Fruit fly (Drosophila melanogaster) whole organism, embryonic: ENCODE measurements around the gene atl.
A peak's percentile ranks its signal among the peaks of the same experiment; 100 is the strongest.

Experiments used
- Aef1 ChIP-seq: fragments of 200-800 bp; sonication (Bioruptor generic); IDR thresholded peaks from 3 replicates; pipeline ENCODE4 v1.3.6; 2022; ENCODE audit warnings: missing biosample characterization, missing genetic modification characterization
- BEAF-32 ChIP-seq: fragments of 200-800 bp; sonication (Bioruptor generic); optimal IDR thresholded peaks from 3 replicates; lab custom pipeline; 2017; ENCODE audit warnings: missing biosample characterization, missing genetic modification characterization, mild to moderate bottlenecking, moderate library complexity, missing genetic modification reagents
- CG10147 ChIP-seq: fragments of 200-800 bp; sonication (Bioruptor generic); optimal IDR thresholded peaks from 2 replicates; lab custom pipeline; 2019; ENCODE audit warnings: missing biosample characterization, mild to moderate bottlenecking, missing genetic modification characterization, moderate library complexity
- CG11696 ChIP-seq: fragments of 200-800 bp; sonication (Bioruptor generic); IDR thresholded peaks from 2 replicates; pipeline ENCODE4 v1.3.6; 2022; ENCODE audit warnings: missing biosample characterization, missing genetic modification characterization
- CG15011 ChIP-seq: fragments of 200-800 bp; sonication (Bioruptor generic); optimal IDR thresholded peaks from 3 replicates; lab custom pipeline; 2018; ENCODE audit warnings: missing biosample characterization, mild to moderate bottlenecking, missing genetic modification characterization
- CG17186 ChIP-seq: fragments of 200-800 bp; sonication (Bioruptor generic); optimal IDR thresholded peaks from 3 replicates; lab custom pipeline; 2017; ENCODE audit warnings: missing biosample characterization, missing genetic modification reagents, missing genetic modification characterization
- CG18764 ChIP-seq: fragments of 200-800 bp; sonication (Bioruptor generic); optimal IDR thresholded peaks from 3 replicates; lab custom pipeline; 2016; ENCODE audit warnings: missing biosample characterization, missing genetic modification characterization
- CG31441 ChIP-seq: fragments of 200-800 bp; sonication (Bioruptor generic); IDR thresholded peaks from 2 replicates; pipeline ENCODE4 v1.3.6; 2022; ENCODE audit warnings: missing biosample characterization, missing genetic modification characterization
- CG33557 ChIP-seq: fragments of 200-800 bp; sonication (Bioruptor generic); optimal IDR thresholded peaks from 2 replicates; lab custom pipeline; 2019; ENCODE audit warnings: missing biosample characterization, mild to moderate bottlenecking, missing genetic modification characterization, moderate library complexity
- CG3847 ChIP-seq: fragments of 200-800 bp; sonication (Bioruptor generic); IDR thresholded peaks from 2 replicates; pipeline ENCODE4 v1.3.6; 2022; ENCODE audit warnings: missing biosample characterization, missing genetic modification characterization
- CG6272 ChIP-seq: fragments of 200-800 bp; sonication (Bioruptor generic); IDR thresholded peaks from 2 replicates; pipeline ENCODE4 v1.3.6; 2022; ENCODE audit warnings: missing biosample characterization, missing genetic modification characterization
- CG6765 ChIP-seq: fragments of 200-800 bp; sonication (Bioruptor generic); optimal IDR thresholded peaks from 3 replicates; lab custom pipeline; 2017; ENCODE audit warnings: missing biosample characterization, mild to moderate bottlenecking, missing genetic modification characterization
- CG8924 ChIP-seq: fragments of 200-800 bp; optimal IDR thresholded peaks from 3 replicates; lab custom pipeline; 2019; ENCODE audit warnings: missing biosample characterization, mild to moderate bottlenecking, missing genetic modification characterization, moderate library complexity
- CG9609 ChIP-seq: fragments of 200-800 bp; sonication (Bioruptor generic); optimal IDR thresholded peaks from 3 replicates; lab custom pipeline; 2016; ENCODE audit warnings: missing biosample characterization, missing genetic modification characterization
- CG9932 ChIP-seq: fragments of 200-800 bp; sonication (Bioruptor generic); IDR thresholded peaks from 2 replicates; pipeline ENCODE4 v1.3.6; 2022; ENCODE audit warnings: missing biosample characterization, missing genetic modification characterization
- CkIIα-i1 ChIP-seq: fragments of 200-800 bp; sonication (Bioruptor generic); IDR thresholded peaks from 2 replicates; pipeline ENCODE4 v1.3.6; 2022; ENCODE audit warnings: missing biosample characterization, missing genetic modification characterization
- CoRest ChIP-seq: fragments of 200-800 bp; sonication (Bioruptor generic); optimal IDR thresholded peaks from 3 replicates; lab custom pipeline; 2018; ENCODE audit warnings: missing biosample characterization, mild to moderate bottlenecking, missing genetic modification characterization, moderate library complexity
- D19B ChIP-seq: fragments of 200-800 bp; sonication (Bioruptor generic); optimal IDR thresholded peaks from 2 replicates; lab custom pipeline; 2017; ENCODE audit warnings: missing biosample characterization, mild to moderate bottlenecking, missing genetic modification characterization
- Dbx ChIP-seq: fragments of 200-800 bp; sonication (Bioruptor generic); IDR thresholded peaks from 3 replicates; pipeline ENCODE4 v1.3.6; 2022; ENCODE audit warnings: missing biosample characterization, missing genetic modification characterization
- Gug ChIP-seq: fragments of 200-800 bp; sonication (Bioruptor generic); IDR thresholded peaks from 4 replicates; pipeline ENCODE4 v1.3.6; 2022; ENCODE audit warnings: missing biosample characterization, missing genetic modification characterization
- Hey ChIP-seq: fragments of 200-800 bp; sonication (Bioruptor generic); optimal IDR thresholded peaks from 3 replicates; lab custom pipeline; 2018; ENCODE audit warnings: missing biosample characterization, mild to moderate bottlenecking, missing genetic modification characterization
- Kr ChIP-seq: fragments of 200-800 bp; sonication (Bioruptor generic); optimal IDR thresholded peaks from 2 replicates; lab custom pipeline; 2017; ENCODE audit warnings: missing biosample characterization, mild to moderate bottlenecking, missing genetic modification characterization
- Lhr ChIP-seq: fragments of 200-800 bp; sonication (Bioruptor generic); optimal IDR thresholded peaks from 3 replicates; lab custom pipeline; 2017; ENCODE audit warnings: mild to moderate bottlenecking, missing biosample characterization, missing genetic modification reagents, missing genetic modification characterization
- MTF-1 ChIP-seq: fragments of 200-800 bp; sonication (Bioruptor generic); optimal IDR thresholded peaks from 2 replicates; lab custom pipeline; 2018; ENCODE audit warnings: missing biosample characterization, mild to moderate bottlenecking, missing genetic modification characterization, borderline replicate concordance
- Optix ChIP-seq: fragments of 200-800 bp; sonication (Bioruptor generic); IDR thresholded peaks from 3 replicates; pipeline ENCODE4 v1.3.6; 2022; ENCODE audit warnings: missing biosample characterization, missing genetic modification characterization
- Rfx ChIP-seq: fragments of 200-800 bp; sonication (Bioruptor generic); IDR thresholded peaks from 2 replicates; pipeline ENCODE4 v1.3.6; 2022; ENCODE audit warnings: missing biosample characterization, missing genetic modification characterization
- Stat92E ChIP-seq, 3 experiments: fragments of >200 bp in 2 of 3; fragments of 200-800 bp in 1 of 3; sonication (Bioruptor generic) in 1 of 3; optimal IDR thresholded peaks; 2 replicates each; lab custom pipeline; 2017 to 2019; ENCODE audit warnings: missing biosample characterization in 3 of 3, missing genetic modification characterization in 3 of 3, mild to moderate bottlenecking in 1 of 3, moderate library complexity in 1 of 3
- Tbp ChIP-seq: fragments of >200 bp; optimal IDR thresholded peaks from 2 replicates; lab custom pipeline; 2018; ENCODE audit warnings: missing biosample characterization, missing genetic modification characterization
- amos ChIP-seq: fragments of 200-800 bp; sonication (Bioruptor generic); IDR thresholded peaks from 2 replicates; pipeline ENCODE4 v1.3.6; 2022; ENCODE audit warnings: missing biosample characterization, missing genetic modification characterization; ENCODE audit not compliant: partially characterized antibody
- ash1 ChIP-seq: fragments of 200-800 bp; sonication (Bioruptor generic); optimal IDR thresholded peaks from 2 replicates; lab custom pipeline; 2018; ENCODE audit warnings: missing biosample characterization, mild to moderate bottlenecking, missing genetic modification characterization
- btn ChIP-seq: fragments of 200-800 bp; sonication (Bioruptor generic); optimal IDR thresholded peaks from 2 replicates; lab custom pipeline; 2016; ENCODE audit warnings: missing biosample characterization, missing genetic modification characterization
- chif ChIP-seq, 2 experiments: fragments of 200-800 bp; sonication (Bioruptor generic); optimal IDR thresholded peaks; 3 replicates each; lab custom pipeline; 2016; ENCODE audit warnings: missing biosample characterization in 2 of 2, missing genetic modification characterization in 2 of 2
- corto ChIP-seq: fragments of 200-800 bp; sonication (Bioruptor generic); optimal IDR thresholded peaks from 2 replicates; lab custom pipeline; 2016; ENCODE audit warnings: missing biosample characterization, mild to moderate bottlenecking, missing genetic modification characterization, moderate library complexity
- crc ChIP-seq: fragments of 200-800 bp; sonication (Bioruptor generic); optimal IDR thresholded peaks from 2 replicates; lab custom pipeline; 2016; ENCODE audit warnings: missing biosample characterization, missing genetic modification characterization
- dati ChIP-seq: fragments of 200-800 bp; sonication (Bioruptor generic); IDR thresholded peaks from 2 replicates; pipeline ENCODE4 v1.3.6; 2022; ENCODE audit warnings: missing biosample characterization, missing genetic modification characterization
- disco-r ChIP-seq: fragments of 200-800 bp; sonication (Bioruptor generic); optimal IDR thresholded peaks from 2 replicates; lab custom pipeline; 2016; ENCODE audit warnings: missing biosample characterization, missing genetic modification characterization
- dpn ChIP-seq, 2 experiments: fragments of 200-800 bp; sonication (Bioruptor generic); optimal IDR thresholded peaks; 3 replicates each; lab custom pipeline; 2016; ENCODE audit warnings: missing biosample characterization in 2 of 2, missing genetic modification characterization in 2 of 2
- hb ChIP-seq: fragments of 200-800 bp; sonication (Bioruptor generic); IDR thresholded peaks from 3 replicates; pipeline ENCODE4 v1.3.6; 2022; ENCODE audit warnings: missing biosample characterization, missing genetic modification characterization; ENCODE audit not compliant: partially characterized antibody
- jumu ChIP-seq: fragments of 200-800 bp; sonication (Bioruptor generic); optimal IDR thresholded peaks from 3 replicates; lab custom pipeline; 2016; ENCODE audit warnings: missing biosample characterization, missing genetic modification characterization
- kay ChIP-seq: fragments of 200-800 bp; sonication (Bioruptor generic); optimal IDR thresholded peaks from 2 replicates; lab custom pipeline; 2016; ENCODE audit warnings: missing biosample characterization, missing genetic modification characterization
- nom ChIP-seq: fragments of 200-800 bp; sonication (Bioruptor generic); optimal IDR thresholded peaks from 2 replicates; lab custom pipeline; 2017; ENCODE audit warnings: missing biosample characterization, missing genetic modification characterization, mild to moderate bottlenecking, moderate library complexity, missing genetic modification reagents
- p53 ChIP-seq: fragments of 200-800 bp; sonication (Bioruptor generic); optimal IDR thresholded peaks from 2 replicates; lab custom pipeline; 2016; ENCODE audit warnings: missing biosample characterization, missing genetic modification characterization
- pan ChIP-seq, 4 experiments: fragments of >200 bp in 3 of 4; fragments of 200-800 bp in 1 of 4; sonication (Bioruptor generic) in 1 of 4; optimal IDR thresholded peaks in 3 of 4; IDR thresholded peaks in 1 of 4; 2 replicates each; pipeline versions ENCODE4 v1.3.6 to Lab custom; 2017 to 2022; ENCODE audit warnings: missing biosample characterization in 2 of 4, missing genetic modification characterization in 2 of 4, mixed read lengths in 1 of 4
- peb ChIP-seq: fragments of 200-800 bp; sonication (Bioruptor generic); IDR thresholded peaks from 2 replicates; pipeline ENCODE4 v1.3.6; 2022; ENCODE audit warnings: missing biosample characterization, missing genetic modification characterization
- pfk ChIP-seq: fragments of 200-800 bp; sonication (Bioruptor generic); optimal IDR thresholded peaks from 2 replicates; lab custom pipeline; 2018; ENCODE audit warnings: missing biosample characterization, mild to moderate bottlenecking, missing genetic modification characterization, moderate library complexity
- ranshi ChIP-seq: fragments of 200-800 bp; sonication (Bioruptor generic); IDR thresholded peaks from 2 replicates; pipeline ENCODE4 v1.3.6; 2022; ENCODE audit warnings: missing biosample characterization, missing genetic modification characterization
- repo ChIP-seq: fragments of 200-800 bp; sonication (Bioruptor generic); optimal IDR thresholded peaks from 2 replicates; lab custom pipeline; 2016; ENCODE audit warnings: missing biosample characterization, missing genetic modification characterization
- tgo ChIP-seq: fragments of 200-800 bp; sonication (Bioruptor generic); IDR thresholded peaks from 3 replicates; pipeline ENCODE4 v1.3.6; 2022; ENCODE audit warnings: missing biosample characterization, missing genetic modification characterization
- zen2 ChIP-seq: fragments of 200-800 bp; sonication (Bioruptor generic); IDR thresholded peaks from 3 replicates; pipeline ENCODE4 v1.3.6; 2022; ENCODE audit warnings: missing biosample characterization, missing genetic modification characterization; ENCODE audit not compliant: partially characterized antibody

atl gene

DNA sequence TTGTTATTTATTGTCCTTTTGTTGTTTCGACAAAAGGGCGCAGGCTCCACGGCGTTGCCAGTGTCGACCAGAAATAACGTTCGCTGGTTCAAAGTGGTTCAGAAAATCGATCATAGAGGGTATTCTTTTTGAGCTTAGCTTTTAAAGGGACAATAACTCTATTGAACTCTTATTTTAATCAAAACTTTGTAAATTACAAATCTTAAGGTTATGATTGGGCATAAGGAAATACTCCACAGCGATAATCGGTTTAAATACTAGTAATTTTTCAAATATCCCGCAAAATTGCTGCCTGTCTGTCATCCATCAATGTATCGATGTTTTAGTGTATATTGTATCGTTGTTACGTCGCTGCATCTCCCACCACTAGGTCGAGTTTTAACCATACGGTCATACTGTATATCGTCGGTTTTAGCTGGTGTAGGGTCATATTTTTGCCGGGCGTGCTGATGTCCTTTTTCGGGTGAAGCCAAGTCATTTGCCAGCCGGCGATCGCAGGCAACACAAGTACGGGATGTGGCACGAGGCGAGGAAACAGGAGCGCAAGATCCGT lies 29.4 kb downstream of the atl start, which contains the start of the genes CG31125 and CG6695 (continued):
- peak; percentile 73 for TF ChIP-seq CG9609 (GFP tag; lab: Kevin White, UChicago)
- TF ChIP-seq CG18764 (GFP tag; lab: Kevin White, UChicago): no peak
- no peak for TF ChIP-seq Lhr (GFP tag; lab: Kevin White, UChicago)
- no peak for TF ChIP-seq Hey (tag; lab: Kevin White, UChicago)
- TF ChIP-seq MTF-1 (GFP tag; lab: Kevin White, UChicago): no peak
- TF ChIP-seq repo (GFP tag; lab: Kevin White, UChicago): peak; percentile 23
- TF ChIP-seq CG31441 (GFP tag; lab: Robert Waterston, UW): no peak
- TF ChIP-seq BEAF-32: peak; percentile 94
- no peak for TF ChIP-seq dati (GFP tag; lab: Robert Waterston, UW)
- TF ChIP-seq jumu: peak; percentile 53
- TF ChIP-seq Optix (GFP tag; lab: Robert Waterston, UW): no peak
- no peak for TF ChIP-seq CkIIα-i1 (GFP tag; lab: Robert Waterston, UW)
- no peak; the same call in 2 of the 3 replicates for TF ChIP-seq Aef1 (GFP tag; lab: Robert Waterston, UW)
- no peak for TF ChIP-seq corto (GFP tag; lab: Kevin White, UChicago)
- no peak for TF ChIP-seq nom (GFP tag; lab: Kevin White, UChicago)
- peak; percentile 15; the same call in 1 of the 2 replicates for TF ChIP-seq ranshi (GFP tag; lab: Robert Waterston, UW)
- peak; percentile 47 for TF ChIP-seq CG17186 (GFP tag; lab: Kevin White, UChicago)
- no peak for TF ChIP-seq crc
- TF ChIP-seq hb (GFP tag; lab: Robert Waterston, UW): peak; percentile 78
- TF ChIP-seq btn (GFP tag; lab: Kevin White, UChicago): no peak
- TF ChIP-seq disco-r (GFP tag; lab: Kevin White, UChicago): no peak
- peak; percentile 61; the same call in 2 of the 3 replicates for TF ChIP-seq Dbx (GFP tag; lab: Robert Waterston, UW)
- peak; percentile 44 to 65 for TF ChIP-seq chif (GFP tag; optimal IDR thresholded peaks at IDR 0.05; lab: Kevin White, UChicago)
- no peak for TF ChIP-seq CG11696 (GFP tag; lab: Robert Waterston, UW)
- TF ChIP-seq pfk (GFP tag; lab: Kevin White, UChicago): no peak
- TF ChIP-seq Stat92E (GFP tag; optimal IDR thresholded peaks at IDR 0.05; lab: Kevin White, UChicago): no peak
- TF ChIP-seq dpn (GFP tag; optimal IDR thresholded peaks at IDR 0.05; lab: Kevin White, UChicago): peak; percentile 65 to 67
- TF ChIP-seq CG8924: peak; percentile 30
- no peak for TF ChIP-seq pan (optimal IDR thresholded peaks at IDR 0.05; lab: Kevin White, UChicago)
- no peak for TF ChIP-seq pan (GFP tag; optimal IDR thresholded peaks at IDR 0.05 in 1 of 2, IDR thresholded peaks at IDR 0.05 in 1 of 2)
- peak; percentile 52 for TF ChIP-seq p53 (GFP tag; lab: Kevin White, UChicago)
- no peak for TF ChIP-seq CG10147 (GFP tag; lab: Kevin White, UChicago)
- peak; percentile 89 for TF ChIP-seq amos
- TF ChIP-seq kay (GFP tag; lab: Kevin White, UChicago): peak; percentile 7
- TF ChIP-seq ash1 (GFP tag; lab: Kevin White, UChicago): no peak
- TF ChIP-seq CG3847: peak; percentile 56
- no peak for TF ChIP-seq Tbp (GFP tag; lab: Kevin White, UChicago)
- peak; percentile 73 for TF ChIP-seq CG9932 (GFP tag; lab: Robert Waterston, UW)
- TF ChIP-seq Rfx (GFP tag; lab: Robert Waterston, UW): peak; percentile 75
- no peak for TF ChIP-seq CG33557 (GFP tag; lab: Kevin White, UChicago)
- TF ChIP-seq D19B (GFP tag; lab: Kevin White, UChicago): no peak
- no peak for TF ChIP-seq CG6272 (GFP tag; lab: Robert Waterston, UW)
- TF ChIP-seq zen2 (GFP tag; lab: Robert Waterston, UW): peak; percentile 46; the same call in 1 of the 3 replicates
- no peak for TF ChIP-seq peb (GFP tag; lab: Robert Waterston, UW)
- TF ChIP-seq CG15011: no peak
- peak; percentile 77 for TF ChIP-seq CoRest (tag; lab: Kevin White, UChicago)
- TF ChIP-seq tgo (GFP tag; lab: Robert Waterston, UW): no peak; the same call in 2 of the 3 replicates
- no peak for TF ChIP-seq Kr (GFP tag; lab: Kevin White, UChicago)
- no peak for TF ChIP-seq CG6765 (GFP tag; lab: Kevin White, UChicago)
- peak; percentile 60; the same call in 2 of the 4 replicates for TF ChIP-seq Gug (GFP tag; lab: Robert Waterston, UW)
